Fruit fly (Drosophila melanogaster) whole organism, embryonic: ENCODE data around the gene Ufd4.

ENCODE experiments used
- Aef1 ChIP-seq: fragments of 200-800 bp; sonication (Bioruptor generic); IDR thresholded peaks from 3 replicates; pipeline ENCODE4 v1.3.6; 2022; ENCODE audit warnings: missing biosample characterization, missing genetic modification characterization
- Atf3 ChIP-seq: fragments of 200-800 bp; sonication (Bioruptor generic); optimal IDR thresholded peaks from 3 replicates; lab custom pipeline; 2016; ENCODE audit warnings: missing biosample characterization, missing genetic modification characterization
- Awh ChIP-seq: fragments of 200-800 bp; sonication (Bioruptor generic); IDR thresholded peaks from 2 replicates; pipeline ENCODE4, ENCODE4 v1.3.6; 2022; ENCODE audit warnings: missing biosample characterization, missing genetic modification characterization
- CG1024 ChIP-seq: fragments of 200-800 bp; sonication (Bioruptor generic); IDR thresholded peaks from 2 replicates; pipeline ENCODE4 v1.3.6; 2022; ENCODE audit warnings: missing biosample characterization, missing genetic modification characterization
- CG12219 ChIP-seq: fragments of 200-800 bp; sonication (Bioruptor generic); optimal IDR thresholded peaks from 3 replicates; lab custom pipeline; 2018; ENCODE audit warnings: missing biosample characterization, mild to moderate bottlenecking, missing genetic modification characterization
- CG12391 ChIP-seq: fragments of 200-800 bp; sonication (Bioruptor generic); optimal IDR thresholded peaks from 3 replicates; lab custom pipeline; 2018; ENCODE audit warnings: missing biosample characterization, mild to moderate bottlenecking, missing genetic modification characterization, moderate library complexity
- CG13296 ChIP-seq: fragments of 200-800 bp; sonication (Bioruptor generic); optimal IDR thresholded peaks from 3 replicates; lab custom pipeline; 2018; ENCODE audit warnings: missing biosample characterization, mild to moderate bottlenecking, missing genetic modification characterization
- CG13424 ChIP-seq: fragments of 200-800 bp; sonication (Bioruptor generic); optimal IDR thresholded peaks from 2 replicates; lab custom pipeline; 2019; ENCODE audit warnings: missing biosample characterization, mild to moderate bottlenecking, missing genetic modification characterization, moderate library complexity
- CG15696 ChIP-seq: fragments of 200-800 bp; sonication (Bioruptor generic); optimal IDR thresholded peaks from 2 replicates; lab custom pipeline; 2019; ENCODE audit warnings: missing biosample characterization, mild to moderate bottlenecking, missing genetic modification characterization, moderate library complexity
- CG1603 ChIP-seq: fragments of 200-800 bp; sonication (Bioruptor generic); optimal IDR thresholded peaks from 2 replicates; lab custom pipeline; 2019; ENCODE audit warnings: missing biosample characterization, mild to moderate bottlenecking, missing genetic modification characterization, moderate library complexity
- CG16813 ChIP-seq: fragments of 200-800 bp; sonication (Bioruptor generic); IDR thresholded peaks from 3 replicates; pipeline ENCODE4 v1.3.6; 2022; ENCODE audit warnings: missing biosample characterization, missing genetic modification characterization; ENCODE audit not compliant: partially characterized antibody
- CG17186 ChIP-seq: fragments of 200-800 bp; sonication (Bioruptor generic); optimal IDR thresholded peaks from 3 replicates; lab custom pipeline; 2017; ENCODE audit warnings: missing biosample characterization, missing genetic modification reagents, missing genetic modification characterization
- CG17361 ChIP-seq: fragments of 200-800 bp; sonication (Bioruptor generic); IDR thresholded peaks from 3 replicates; pipeline ENCODE4 v1.3.6; 2022; ENCODE audit warnings: missing biosample characterization, missing genetic modification characterization
- CG17612 ChIP-seq: fragments of 200-800 bp; sonication (Bioruptor generic); IDR thresholded peaks from 2 replicates; pipeline ENCODE4 v1.3.6; 2022; ENCODE audit warnings: missing biosample characterization, missing genetic modification characterization
- CG32767 ChIP-seq: fragments of 200-800 bp; sonication (Bioruptor generic); IDR thresholded peaks from 2 replicates; pipeline ENCODE4 v1.3.6; 2022; ENCODE audit warnings: missing biosample characterization, missing genetic modification characterization
- CG3407 ChIP-seq: fragments of 200-800 bp; sonication (Bioruptor generic); optimal IDR thresholded peaks from 2 replicates; lab custom pipeline; 2018; ENCODE audit warnings: missing biosample characterization, mild to moderate bottlenecking, missing genetic modification characterization
- CG4820 ChIP-seq: fragments of 200-800 bp; sonication (Bioruptor generic); optimal IDR thresholded peaks from 3 replicates; lab custom pipeline; 2016; ENCODE audit warnings: missing biosample characterization, missing genetic modification characterization
- CG6272 ChIP-seq: fragments of 200-800 bp; sonication (Bioruptor generic); IDR thresholded peaks from 2 replicates; pipeline ENCODE4 v1.3.6; 2022; ENCODE audit warnings: missing biosample characterization, missing genetic modification characterization
- CG6813 ChIP-seq: fragments of 200-800 bp; sonication (Bioruptor generic); optimal IDR thresholded peaks from 2 replicates; lab custom pipeline; 2017; ENCODE audit warnings: missing biosample characterization, missing genetic modification characterization, mild to moderate bottlenecking, moderate library complexity, missing genetic modification reagents
- CG6854 ChIP-seq: fragments of 200-800 bp; sonication (Bioruptor generic); optimal IDR thresholded peaks from 3 replicates; lab custom pipeline; 2017; ENCODE audit warnings: missing biosample characterization, mild to moderate bottlenecking, missing genetic modification characterization
- CG9876 ChIP-seq: fragments of 200-800 bp; sonication (Bioruptor generic); optimal IDR thresholded peaks from 2 replicates; lab custom pipeline; 2016; ENCODE audit warnings: missing biosample characterization, missing genetic modification characterization
- CkIIα-i1 ChIP-seq: fragments of 200-800 bp; sonication (Bioruptor generic); IDR thresholded peaks from 2 replicates; pipeline ENCODE4 v1.3.6; 2022; ENCODE audit warnings: missing biosample characterization, missing genetic modification characterization
- D19A ChIP-seq: fragments of 200-800 bp; optimal IDR thresholded peaks from 3 replicates; lab custom pipeline; 2019; ENCODE audit warnings: missing biosample characterization, mild to moderate bottlenecking, missing genetic modification characterization, moderate library complexity
- Eip74EF ChIP-seq, 2 experiments: fragments of 200-800 bp in 1 of 2; fragments of >200 bp in 1 of 2; sonication (Bioruptor generic) in 1 of 2; optimal IDR thresholded peaks; 2 replicates each; lab custom pipeline; 2017 to 2019; ENCODE audit warnings: missing biosample characterization in 2 of 2, missing genetic modification characterization in 2 of 2, mild to moderate bottlenecking in 1 of 2, moderate library complexity in 1 of 2
- Hr39 ChIP-seq: fragments of >200 bp; optimal IDR thresholded peaks from 2 replicates; lab custom pipeline; 2017
- Hsf ChIP-seq: fragments of 200-800 bp; sonication (Bioruptor generic); optimal IDR thresholded peaks from 3 replicates; lab custom pipeline; 2016; ENCODE audit warnings: missing biosample characterization, missing genetic modification characterization
- Lim3 ChIP-seq: fragments of 200-800 bp; sonication (Bioruptor generic); IDR thresholded peaks from 2 replicates; pipeline ENCODE4 v1.3.6; 2022; ENCODE audit warnings: missing biosample characterization, missing genetic modification characterization
- Lpt ChIP-seq: fragments of >200 bp; optimal IDR thresholded peaks from 2 replicates; lab custom pipeline; 2018; ENCODE audit warnings: missing biosample characterization, missing genetic modification characterization
- PHDP ChIP-seq: fragments of 200-800 bp; sonication (Bioruptor generic); optimal IDR thresholded peaks from 3 replicates; lab custom pipeline; 2018; ENCODE audit warnings: missing biosample characterization, mild to moderate bottlenecking, missing genetic modification characterization, moderate library complexity
- Side ChIP-seq: fragments of 200-800 bp; sonication (Bioruptor generic); optimal IDR thresholded peaks from 2 replicates; lab custom pipeline; 2016; ENCODE audit warnings: missing biosample characterization, missing genetic modification characterization
- TFAM ChIP-seq: fragments of 200-800 bp; sonication (Bioruptor generic); optimal IDR thresholded peaks from 2 replicates; lab custom pipeline; 2017; ENCODE audit warnings: missing biosample characterization, missing genetic modification characterization, inconsistent platforms
- Vsx1 ChIP-seq: fragments of 200-800 bp; sonication (Bioruptor generic); optimal IDR thresholded peaks from 2 replicates; lab custom pipeline; 2017; ENCODE audit warnings: missing biosample characterization, mild to moderate bottlenecking, missing genetic modification characterization, missing genetic modification reagents
- al ChIP-seq: fragments of 200-800 bp; sonication (Bioruptor generic); IDR thresholded peaks from 2 replicates; pipeline ENCODE4 v1.3.6; 2022; ENCODE audit warnings: missing biosample characterization, missing genetic modification characterization
- aop ChIP-seq: fragments of 200-800 bp; sonication (Bioruptor generic); IDR thresholded peaks from 2 replicates; pipeline ENCODE4 v1.3.6; 2022; ENCODE audit warnings: missing biosample characterization, missing genetic modification characterization
- bab2 ChIP-seq: fragments of 200-800 bp; sonication (Bioruptor generic); optimal IDR thresholded peaks from 2 replicates; lab custom pipeline; 2016; ENCODE audit warnings: missing biosample characterization, missing genetic modification characterization
- dan ChIP-seq: fragments of 200-800 bp; sonication (Bioruptor generic); IDR thresholded peaks from 2 replicates; pipeline ENCODE4 v1.3.6; 2022; ENCODE audit warnings: missing biosample characterization, missing genetic modification characterization
- dpn ChIP-seq, 2 experiments: fragments of 200-800 bp; sonication (Bioruptor generic); optimal IDR thresholded peaks; 3 replicates each; lab custom pipeline; 2016; ENCODE audit warnings: missing biosample characterization in 2 of 2, missing genetic modification characterization in 2 of 2
- gcm ChIP-seq: fragments of 200-800 bp; sonication (Bioruptor generic); optimal IDR thresholded peaks from 2 replicates; lab custom pipeline; 2019; ENCODE audit warnings: missing biosample characterization, mild to moderate bottlenecking, missing genetic modification characterization, moderate library complexity
- gem ChIP-seq: fragments of 200-800 bp; sonication (Bioruptor generic); optimal IDR thresholded peaks from 2 replicates; lab custom pipeline; 2019; ENCODE audit warnings: missing biosample characterization, mild to moderate bottlenecking, missing genetic modification characterization, moderate library complexity
- hbn ChIP-seq: fragments of 200-800 bp; sonication (Bioruptor generic); IDR thresholded peaks from 2 replicates; pipeline ENCODE4 v1.3.6; 2022; ENCODE audit warnings: missing biosample characterization, missing genetic modification characterization; ENCODE audit not compliant: partially characterized antibody
- p53 ChIP-seq: fragments of 200-800 bp; sonication (Bioruptor generic); optimal IDR thresholded peaks from 2 replicates; lab custom pipeline; 2016; ENCODE audit warnings: missing biosample characterization, missing genetic modification characterization
- ro ChIP-seq: fragments of 200-800 bp; sonication (Bioruptor generic); IDR thresholded peaks from 2 replicates; pipeline ENCODE4 v1.3.6; 2022; ENCODE audit warnings: missing biosample characterization, missing genetic modification characterization
- row ChIP-seq: fragments of 200-800 bp; sonication (Bioruptor generic); IDR thresholded peaks from 3 replicates; pipeline ENCODE4 v1.3.6; 2022; ENCODE audit warnings: missing biosample characterization, missing genetic modification characterization
- sd ChIP-seq: fragments of 200-800 bp; sonication (Bioruptor generic); optimal IDR thresholded peaks from 3 replicates; lab custom pipeline; 2018; ENCODE audit warnings: missing biosample characterization, mild to moderate bottlenecking, missing genetic modification characterization, moderate library complexity
- sens ChIP-seq: fragments of 200-800 bp; sonication (Bioruptor generic); peaks from one replicate; lab custom pipeline; 2016; ENCODE audit warnings: missing biosample characterization, missing genetic modification characterization
- sisA ChIP-seq: fragments of 200-800 bp; sonication (Bioruptor generic); IDR thresholded peaks from 2 replicates; pipeline ENCODE4 v1.3.6; 2022; ENCODE audit warnings: missing biosample characterization, missing genetic modification characterization
- sqz ChIP-seq: fragments of 200-800 bp; sonication (Bioruptor generic); optimal IDR thresholded peaks from 3 replicates; lab custom pipeline; 2018; ENCODE audit warnings: missing biosample characterization, mild to moderate bottlenecking, missing genetic modification characterization
- sug ChIP-seq: fragments of 200-800 bp; optimal IDR thresholded peaks from 2 replicates; lab custom pipeline; 2019; ENCODE audit warnings: missing biosample characterization, mild to moderate bottlenecking, missing genetic modification characterization, moderate library complexity
- tap ChIP-seq: fragments of 200-800 bp; optimal IDR thresholded peaks from 3 replicates; lab custom pipeline; 2019; ENCODE audit warnings: missing biosample characterization, mild to moderate bottlenecking, missing genetic modification characterization, moderate library complexity
- tll ChIP-seq, 2 experiments: fragments of 200-800 bp in 1 of 2; fragments of >200 bp in 1 of 2; sonication (Bioruptor generic) in 1 of 2; optimal IDR thresholded peaks; 2 replicates each; lab custom pipeline; 2017 to 2019; ENCODE audit warnings: missing biosample characterization in 2 of 2, missing genetic modification characterization in 2 of 2, mild to moderate bottlenecking in 1 of 2, moderate library complexity in 1 of 2

Gene Ufd4

dm6 chr2L:10260750-10261493 is 31.2 kb downstream of the Ufd4 start, which contains the start of gene Pten (continued):
- TF ChIP-seq bab2 (GFP tag; lab: Kevin White, UChicago), result peak; percentile 61
- no peak for TF ChIP-seq Vsx1
- TF ChIP-seq Atf3, result peak; percentile 68
- peak; percentile 5 for TF ChIP-seq CG6854 (GFP tag; lab: Kevin White, UChicago)
- TF ChIP-seq CG6272 (GFP tag; lab: Robert Waterston, UW), result no peak
- peak; percentile 44 for TF ChIP-seq CG17186 (GFP tag; lab: Kevin White, UChicago)
- peak; percentile 92 for TF ChIP-seq CG16813
- no peak for TF ChIP-seq ro (GFP tag; lab: Robert Waterston, UW)
- peak; percentile 54; the same call in 1 of the 2 replicates for TF ChIP-seq Awh (GFP tag; lab: Robert Waterston, UW)
- TF ChIP-seq CG4820 (GFP tag; lab: Kevin White, UChicago), result peak; percentile 76
- peak; percentile 80 for TF ChIP-seq CG1603
- no peak for TF ChIP-seq CG6813
- peak; percentile 49 for TF ChIP-seq PHDP
- no peak for TF ChIP-seq sisA (GFP tag; lab: Robert Waterston, UW)
- peak; percentile 80 for TF ChIP-seq gem (tag; lab: Kevin White, UChicago)
- no peak for TF ChIP-seq dan (GFP tag; lab: Robert Waterston, UW)
- no peak for TF ChIP-seq Eip74EF (GFP tag; optimal IDR thresholded peaks at IDR 0.05; lab: Kevin White, UChicago)
- TF ChIP-seq CG13424 (tag; lab: Kevin White, UChicago), result peak; percentile 56
- peak; percentile 78 for TF ChIP-seq CG32767 (GFP tag; lab: Robert Waterston, UW)
- no peak for TF ChIP-seq CkIIα-i1 (GFP tag; lab: Robert Waterston, UW)
- TF ChIP-seq CG1024 (GFP tag; lab: Robert Waterston, UW), result peak; percentile 90
- peak; percentile 51 for TF ChIP-seq CG13296
- TF ChIP-seq gcm (GFP tag; lab: Kevin White, UChicago), result no peak
- peak; percentile 89; the same call in 2 of the 3 replicates for TF ChIP-seq CG17361 (GFP tag; lab: Robert Waterston, UW)
- no peak for TF ChIP-seq Hr39 (lab: Kevin White, UChicago)
- peak; percentile 57 for TF ChIP-seq sug (tag; lab: Kevin White, UChicago)
- TF ChIP-seq row, result peak; percentile 87
- TF ChIP-seq tap (tag; lab: Kevin White, UChicago), result no peak
- TF ChIP-seq tll (GFP tag; optimal IDR thresholded peaks at IDR 0.05; lab: Kevin White, UChicago), result peak in 1 of 2 experiments; percentile 52
- no peak for TF ChIP-seq CG9876
- no peak for TF ChIP-seq Lpt (GFP tag; lab: Kevin White, UChicago)
- no peak; the same call in 2 of the 3 replicates for TF ChIP-seq Aef1 (GFP tag; lab: Robert Waterston, UW)
- TF ChIP-seq p53, result no peak
- peak; percentile 4 for TF ChIP-seq sd
- TF ChIP-seq sqz (GFP tag; lab: Kevin White, UChicago), result peak; percentile 72
- no peak for TF ChIP-seq Lim3 (GFP tag; lab: Robert Waterston, UW)
- peak; percentile 75 for TF ChIP-seq CG12391 (tag; lab: Kevin White, UChicago)
- no peak for TF ChIP-seq TFAM (GFP tag; lab: Kevin White, UChicago)
- TF ChIP-seq CG17612 (GFP tag; lab: Robert Waterston, UW), result no peak
- peak; percentile 27 for TF ChIP-seq CG12219
- TF ChIP-seq hbn (GFP tag; lab: Robert Waterston, UW), result peak; percentile 62
- peak; percentile 67 for TF ChIP-seq Side (GFP tag; lab: Kevin White, UChicago)
- peak; percentile 63 for TF ChIP-seq CG15696 (tag; lab: Kevin White, UChicago)
- TF ChIP-seq al, result no peak; the same call in 1 of the 2 replicates
- TF ChIP-seq CG3407 (GFP tag; lab: Kevin White, UChicago), result no peak
- TF ChIP-seq Hsf (GFP tag; lab: Kevin White, UChicago), result peak; percentile 63
- TF ChIP-seq D19A (tag; lab: Kevin White, UChicago), result peak; percentile 32
- TF ChIP-seq dpn (GFP tag; optimal IDR thresholded peaks at IDR 0.05; lab: Kevin White, UChicago), result peak; percentile 63 to 76
- TF ChIP-seq aop, result no peak
- TF ChIP-seq sens, result peak; percentile 96
